Worm (Caenorhabditis elegans) whole organism, L4/young adult: ENCODE data around the gene srt-45.

Experiments
- W03F9.2 ChIP-seq: fragments of 150-350 bp; optimal IDR thresholded peaks from 2 replicates; lab custom pipeline; 2014; ENCODE audit warnings: missing biosample characterization, missing genetic modification characterization
- dao-5 ChIP-seq: sonication (generic microtip); optimal IDR thresholded peaks from 2 replicates; lab custom pipeline; 2016; ENCODE audit warnings: missing genotype, missing genetic modification characterization, moderate library complexity, missing compliant biosample characterization
- him-1 ChIP-seq: sonication (generic microtip); optimal IDR thresholded peaks from 2 replicates; lab custom pipeline; 2016; ENCODE audit warnings: missing genotype, missing genetic modification reagents, missing genetic modification characterization, missing compliant biosample characterization

The srt-45 gene

DNA sequence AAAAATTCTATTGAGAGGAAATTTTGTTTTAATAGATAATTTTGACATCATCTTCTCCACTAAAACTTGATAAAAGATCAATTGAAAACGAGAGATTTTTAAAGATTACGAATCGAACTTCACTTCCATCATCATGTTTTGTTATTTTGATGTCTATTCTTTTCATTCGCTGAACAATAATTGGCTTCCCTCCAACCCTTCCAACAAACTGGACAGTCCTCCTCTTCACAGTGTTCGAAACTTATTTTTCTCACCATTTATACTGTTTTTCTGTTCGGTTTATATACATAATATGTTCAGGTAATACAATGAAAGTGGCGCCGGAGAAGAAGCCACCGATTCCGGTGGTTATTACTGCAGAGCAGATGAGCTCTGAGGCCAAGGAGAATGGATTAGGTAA, 23.2 kb upstream of the srt-45 start, which contains the start of gene M162.5:
Gene M162.5, plus strand, starts transcription at position 301 of the 400 bp plus-strand sequence.
- no peak for TF ChIP-seq him-1 (tag; lab: Kevin White, UChicago)
- no peak for TF ChIP-seq dao-5
- TF ChIP-seq W03F9.2 (tag; lab: Kevin White, UChicago) = no peak

ce11 chrV:19767719-19768118, 16.2 kb upstream of the srt-45 start:
- TF ChIP-seq dao-5 = no peak
- no peak for TF ChIP-seq W03F9.2 (tag; lab: Kevin White, UChicago)
- no peak for TF ChIP-seq him-1 (tag; lab: Kevin White, UChicago)

DNA sequence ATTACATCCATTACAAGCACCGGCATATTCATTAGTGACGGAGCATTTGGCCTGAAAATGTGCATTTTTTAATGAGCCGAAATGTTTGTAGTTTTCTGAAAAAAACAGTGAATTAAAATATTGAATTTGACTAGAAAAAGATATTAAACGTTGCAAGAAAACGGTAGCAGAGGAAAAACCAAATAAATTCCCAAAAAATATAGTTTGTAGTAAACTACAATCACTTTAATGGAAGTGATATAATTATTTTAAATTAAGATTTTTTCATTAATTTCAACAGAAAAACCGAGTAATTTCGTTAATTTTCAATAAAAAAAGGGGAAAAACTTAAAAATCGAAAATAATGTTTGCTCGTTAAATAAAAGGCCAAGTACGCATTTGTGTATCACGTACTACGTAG, 12.3 kb upstream of the srt-45 start, which contains the start of gene M162.15:
Gene M162.15, minus strand, starts transcription at position 101 of the 400 bp plus-strand sequence.
- TF ChIP-seq W03F9.2 (tag; lab: Kevin White, UChicago) = no peak

DNA sequence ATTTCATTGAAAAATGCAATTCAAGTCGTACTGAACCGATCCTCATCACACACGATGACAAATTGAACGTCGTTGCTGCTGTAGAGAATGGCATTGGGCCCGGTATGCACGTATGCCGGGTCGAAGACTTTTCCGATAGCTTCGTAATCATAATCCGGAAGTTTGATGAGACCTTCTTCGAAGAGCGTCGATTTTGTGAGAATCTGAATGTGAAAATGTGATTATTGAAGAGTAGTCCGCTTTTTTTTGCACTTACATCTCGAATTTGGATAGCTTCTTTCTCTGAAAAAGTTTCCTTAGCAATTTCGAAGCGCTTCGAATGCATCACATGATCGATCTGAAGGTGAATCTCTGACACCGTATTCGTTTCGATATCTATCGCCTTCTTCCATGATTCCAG, 6.7 kb upstream of the srt-45 start, which contains the start of gene fbxa-118:
Gene fbxa-118, minus strand, starts transcription at position 101 of the 400 bp plus-strand sequence.
- TF ChIP-seq W03F9.2 (tag; lab: Kevin White, UChicago) (no peak), dao-5 (no peak), him-1 (tag; lab: Kevin White, UChicago) (no peak)

DNA sequence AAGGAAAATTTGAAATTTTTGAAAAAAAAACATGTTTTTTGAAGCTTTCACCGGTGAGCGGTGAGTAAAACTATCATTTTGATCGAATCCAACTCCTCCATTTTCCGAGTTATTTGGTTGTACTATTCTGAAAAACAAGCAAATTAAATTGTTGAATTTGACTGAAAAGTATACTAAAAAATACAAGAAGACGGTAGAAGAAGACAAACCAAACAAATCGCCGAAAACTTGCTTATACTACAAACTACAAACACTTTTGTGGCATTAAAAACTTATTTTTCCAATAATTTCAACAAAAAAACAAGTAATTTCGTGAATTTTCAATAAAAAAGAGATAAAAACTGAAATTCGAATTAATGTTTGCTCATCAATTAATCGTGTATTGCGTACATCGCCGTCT, 5.3 kb upstream of the srt-45 start, which contains the start of gene fbxa-194:
Gene fbxa-194, minus strand, starts transcription at position 101 of the 400 bp plus-strand sequence.
- TF ChIP-seq dao-5 (no peak), W03F9.2 (tag; lab: Kevin White, UChicago) (no peak), him-1 (tag; lab: Kevin White, UChicago) (no peak)

- no peak for TF ChIP-seq dao-5
- TF ChIP-seq him-1 (tag; lab: Kevin White, UChicago) = no peak
- TF ChIP-seq W03F9.2 (tag; lab: Kevin White, UChicago) = no peak
These were observed 4.7 kb upstream of the srt-45 start for ce11 chrV:19779220-19779619.

DNA sequence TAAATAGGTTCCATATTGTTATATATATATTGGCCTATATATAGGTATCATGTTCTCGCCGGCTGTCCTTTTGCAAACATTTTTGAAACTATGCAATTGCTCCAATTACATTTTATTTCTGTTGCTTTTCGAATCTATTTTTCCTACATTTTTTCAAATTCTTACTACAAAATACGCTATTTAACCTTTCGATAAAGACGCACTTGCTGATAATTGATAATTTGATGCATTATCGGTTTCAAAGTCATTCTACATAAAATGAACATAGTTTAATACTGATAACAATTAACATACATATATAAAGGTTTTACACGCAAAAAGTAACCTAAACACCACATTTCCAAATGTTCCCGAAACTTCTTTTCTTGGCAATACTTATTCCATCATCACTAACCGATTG, 4.4 kb downstream of the srt-45 start, which contains the start of gene clec-258:
Gene clec-258, plus strand, starts transcription at position 81 of the 400 bp plus-strand sequence.
- TF ChIP-seq W03F9.2 (tag; lab: Kevin White, UChicago) (no peak), him-1 (tag; lab: Kevin White, UChicago) (no peak), dao-5 (no peak)

DNA sequence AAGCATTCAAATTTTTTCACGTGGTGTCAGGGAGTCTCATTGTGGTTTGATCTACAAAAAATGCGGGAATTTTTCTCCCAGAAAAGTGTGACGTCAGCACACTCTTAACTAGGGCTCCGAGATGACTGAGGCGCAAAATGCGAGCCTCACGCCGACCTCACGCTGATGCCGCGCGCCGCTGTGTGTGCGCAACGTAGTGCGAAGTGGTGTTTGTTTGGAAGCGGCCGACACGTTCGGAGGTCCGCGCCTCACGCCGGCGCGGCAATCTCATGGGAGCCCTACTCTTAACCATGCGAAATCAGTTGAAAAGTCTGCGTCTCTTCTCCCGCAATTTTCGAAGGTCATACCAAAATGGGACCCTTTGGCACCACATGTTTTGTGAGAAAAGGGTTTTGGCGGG, 6.3 kb downstream of the srt-45 start:
- TF ChIP-seq W03F9.2 (tag; lab: Kevin White, UChicago) (no peak), dao-5 (no peak), him-1 (tag; lab: Kevin White, UChicago) (no peak)

ce11 chrV:19794931-19795330, 11.0 kb downstream of the srt-45 start, which contains the start of gene M162.7:
TSS of gene M162.7 (minus strand) at chrV:19795031.
- TF ChIP-seq W03F9.2 (tag; lab: Kevin White, UChicago) (no peak), him-1 (tag; lab: Kevin White, UChicago) (no peak), dao-5 (no peak)

- TF ChIP-seq him-1 (tag; lab: Kevin White, UChicago) (no peak), W03F9.2 (tag; lab: Kevin White, UChicago) (no peak), dao-5 (no peak)
These were observed 17.1 kb downstream of the srt-45 start, which contains the start of gene Y116F11B.2 for ce11 chrV:19801033-19801432. TSS of gene Y116F11B.2 (minus strand) at chrV:19801133.

DNA sequence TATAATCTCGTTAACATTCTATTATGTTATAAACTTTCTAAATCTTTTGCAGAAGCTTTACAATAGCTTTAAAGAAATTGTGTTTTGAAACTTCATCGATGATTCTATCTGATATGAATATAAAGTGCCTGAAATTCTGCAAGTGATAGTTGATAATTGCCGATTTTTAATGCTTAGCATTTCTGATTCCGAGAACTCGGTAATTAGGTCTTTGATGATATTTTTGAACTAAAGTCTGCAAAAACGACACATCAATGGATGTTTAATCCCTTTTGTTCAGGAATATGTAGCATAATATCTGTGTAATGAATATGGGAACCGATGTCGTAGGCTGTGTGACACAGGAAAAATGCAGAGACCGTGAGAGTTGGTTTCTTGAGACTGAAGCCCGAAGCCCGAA, 18.9 kb downstream of the srt-45 start:
- TF ChIP-seq dao-5 (no peak), W03F9.2 (tag; lab: Kevin White, UChicago) (no peak), him-1 (tag; lab: Kevin White, UChicago) (no peak)

DNA sequence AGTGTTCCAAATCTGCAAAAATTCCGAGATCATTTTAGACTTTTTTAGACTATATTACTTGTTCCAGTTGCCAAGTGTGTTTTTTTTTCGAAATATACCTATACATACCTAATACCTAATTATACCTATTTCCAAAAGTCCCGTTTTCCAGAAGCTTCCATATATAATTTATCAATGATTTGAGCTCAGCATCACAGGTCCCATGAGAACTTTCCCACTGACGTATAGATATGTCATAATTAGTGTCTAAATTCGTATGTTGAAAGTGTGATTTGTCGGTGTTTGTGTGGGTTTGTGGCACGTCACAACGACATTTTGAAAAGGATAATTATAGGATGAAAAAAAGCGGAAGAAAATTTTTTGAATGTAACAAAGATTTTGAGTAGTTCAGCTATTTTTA, 21.6 kb downstream of the srt-45 start:
- TF ChIP-seq dao-5 = no peak

DNA sequence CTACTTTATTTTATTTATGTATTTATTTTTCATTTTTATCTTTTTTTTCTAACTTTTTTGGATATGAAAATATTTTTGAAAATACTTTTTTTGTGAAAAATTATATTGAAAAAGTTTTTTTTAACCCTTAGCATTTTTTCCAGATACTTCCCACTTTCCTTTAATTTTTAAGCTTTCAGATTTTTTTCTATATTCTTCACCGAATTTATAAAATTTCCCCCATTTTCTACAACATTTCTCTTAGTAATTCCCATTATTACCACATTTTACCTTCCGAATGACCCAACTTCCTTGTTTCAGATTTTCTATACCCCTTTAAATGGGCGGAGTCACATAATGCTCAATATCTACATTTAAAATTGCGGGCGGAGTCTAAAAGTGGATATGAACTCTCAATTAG, 30.9 kb downstream of the srt-45 start, which contains the start of gene daf-28:
Gene daf-28, plus strand, starts transcription at position 301 of the 400 bp plus-strand sequence.
- no peak for TF ChIP-seq him-1 (tag; lab: Kevin White, UChicago)
- no peak for TF ChIP-seq W03F9.2 (tag; lab: Kevin White, UChicago)
- TF ChIP-seq dao-5 = no peak

- TF ChIP-seq W03F9.2 (tag; lab: Kevin White, UChicago) (no peak), him-1 (tag; lab: Kevin White, UChicago) (no peak), dao-5 (no peak)
These were observed 36.2 kb downstream of the srt-45 start for ce11 chrV:19820178-19820577.

- TF ChIP-seq dao-5 = no peak
- TF ChIP-seq him-1 (tag; lab: Kevin White, UChicago) = no peak
- no peak for TF ChIP-seq W03F9.2 (tag; lab: Kevin White, UChicago)
These were observed 38.2 kb downstream of the srt-45 start, which contains the start of gene Y116F11B.17 for ce11 chrV:19822093-19822492. TSS of gene Y116F11B.17 (minus strand) at chrV:19822193.
